Fruit fly (Drosophila melanogaster): Measurements from ENCODE around the gene Tfb4.

The Tfb4 gene

dm6 chr2L:1150554-1150953 is at the start of gene Tfb4, which contains the start of gene Vps29:
Tfb4 (minus strand) TSS chr2L:1150677.
Vps29 (plus strand) TSS chr2L:1150766.
- TF ChIP-seq h (GFP tag; optimal IDR thresholded peaks at IDR 0.05): peak; percentile 77
- peak; percentile 7 for TF ChIP-seq sv (GFP tag; optimal IDR thresholded peaks at IDR 0.05)
- no peak for TF ChIP-seq CG9705 (GFP tag; optimal IDR thresholded peaks at IDR 0.05)
- TF ChIP-seq HLH106 (tag; optimal IDR thresholded peaks at IDR 0.05): peak; percentile 40
- TF ChIP-seq CG32264 (GFP tag; optimal IDR thresholded peaks at IDR 0.05): peak; percentile 1
- TF ChIP-seq br (GFP tag; optimal IDR thresholded peaks at IDR 0.05): peak; percentile 74
- peak in 1 of 2 experiments; percentile 83 for TF ChIP-seq foxo (GFP tag; optimal IDR thresholded peaks at IDR 0.05)
- TF ChIP-seq psq (GFP tag; optimal IDR thresholded peaks at IDR 0.05): peak; percentile 43
- TF ChIP-seq Hr83 (GFP tag; optimal IDR thresholded peaks at IDR 0.05; ENCODE audit: poor library complexity, severe bottlenecking): peak; percentile 97
- no peak for TF ChIP-seq usp (GFP tag; optimal IDR thresholded peaks at IDR 0.05)
- TF ChIP-seq Rel (GFP tag; optimal IDR thresholded peaks at IDR 0.05): no peak
- peak; percentile 59 for TF ChIP-seq Rel (tag; optimal IDR thresholded peaks at IDR 0.05)
- TF ChIP-seq ey (GFP tag; optimal IDR thresholded peaks at IDR 0.05): peak; percentile 67
- peak; percentile 10 for TF ChIP-seq GATAd (GFP tag; optimal IDR thresholded peaks at IDR 0.05)
- TF ChIP-seq OdsH (GFP tag; optimal IDR thresholded peaks at IDR 0.05): peak; percentile 61
- TF ChIP-seq dsf (GFP tag; optimal IDR thresholded peaks at IDR 0.05; ENCODE audit: borderline replicate concordance): no peak
- TF ChIP-seq rgr (GFP tag; optimal IDR thresholded peaks at IDR 0.05): no peak

dm6 chr2L:1199166-1199565 is 48.7 kb upstream of the Tfb4 start, which contains the start of the genes CG5139 and CG43348:
CG5139 (minus strand) TSS chr2L:1199266.
CG43348 (plus strand) TSS chr2L:1199412.
- TF ChIP-seq lola (GFP tag; optimal IDR thresholded peaks at IDR 0.05): no peak
- TF ChIP-seq br (GFP tag; optimal IDR thresholded peaks at IDR 0.05): no peak
- TF ChIP-seq Dif (GFP tag; optimal IDR thresholded peaks at IDR 0.05; ENCODE audit: partially characterized antibody): no peak
- TF ChIP-seq jim (GFP tag; optimal IDR thresholded peaks at IDR 0.05): no peak
- TF ChIP-seq CG32264 (GFP tag; optimal IDR thresholded peaks at IDR 0.05): no peak
- TF ChIP-seq Vsx2 (GFP tag; optimal IDR thresholded peaks at IDR 0.05; ENCODE audit: partially characterized antibody): no peak

dm6 chr2L:1185642-1186497 is 35.4 kb upstream of the Tfb4 start, which contains the start of gene CG5001:
CG5001 (plus strand) TSS chr2L:1185757.
- TF ChIP-seq Hr83 (GFP tag; optimal IDR thresholded peaks at IDR 0.05; ENCODE audit: poor library complexity, severe bottlenecking) (peak; percentile 58), h (GFP tag; optimal IDR thresholded peaks at IDR 0.05) (peak; percentile 80), sv (GFP tag; optimal IDR thresholded peaks at IDR 0.05) (peak; percentile 64), HLH106 (tag; optimal IDR thresholded peaks at IDR 0.05) (peak; percentile 83), rgr (GFP tag; optimal IDR thresholded peaks at IDR 0.05) (peak; percentile 75), psq (GFP tag; optimal IDR thresholded peaks at IDR 0.05) (peak; percentile 79), CG32264 (GFP tag; optimal IDR thresholded peaks at IDR 0.05) (peak; percentile 38), CrebA (GFP tag; optimal IDR thresholded peaks at IDR 0.05; ENCODE audit: borderline replicate concordance) (no peak), woc (GFP tag; optimal IDR thresholded peaks at IDR 0.05) (no peak), Hnf4 (GFP tag; optimal IDR thresholded peaks at IDR 0.05) (no peak), dl (GFP tag; optimal IDR thresholded peaks at IDR 0.05; ENCODE audit: insufficient read depth in 1 of 2, partially characterized antibody in 2 of 2) (peak in 1 of 2 experiments; percentile 94), Sp1 (GFP tag; optimal IDR thresholded peaks at IDR 0.05) (peak; percentile 62), jim (GFP tag; optimal IDR thresholded peaks at IDR 0.05) (no peak), Rel (GFP tag; optimal IDR thresholded peaks at IDR 0.05) (no peak), Rel (tag; optimal IDR thresholded peaks at IDR 0.05) (peak; percentile 78), Dfd (GFP tag; optimal IDR thresholded peaks at IDR 0.05) (no peak), ey (GFP tag; optimal IDR thresholded peaks at IDR 0.05) (peak; percentile 62), foxo (GFP tag; optimal IDR thresholded peaks at IDR 0.05) (peak in 1 of 2 experiments; percentile 79), Dif (GFP tag; optimal IDR thresholded peaks at IDR 0.05; ENCODE audit: partially characterized antibody) (peak; percentile 95), CG9705 (GFP tag; optimal IDR thresholded peaks at IDR 0.05) (peak; percentile 60), fru (GFP tag; optimal IDR thresholded peaks at IDR 0.05) (peak; percentile 14), OdsH (GFP tag; optimal IDR thresholded peaks at IDR 0.05) (peak; percentile 75)

- TF ChIP-seq psq (GFP tag; optimal IDR thresholded peaks at IDR 0.05) (no peak), jim (GFP tag; optimal IDR thresholded peaks at IDR 0.05) (no peak), h (GFP tag; optimal IDR thresholded peaks at IDR 0.05) (no peak), Rel (GFP tag; optimal IDR thresholded peaks at IDR 0.05) (no peak), Rel (tag; optimal IDR thresholded peaks at IDR 0.05) (peak; percentile 81)
Measured at dm6 chr2L:1183799-1184198, 33.3 kb upstream of the Tfb4 start, which contains the start of the genes CG5126 and Tgt. CG5126 (minus strand) TSS chr2L:1184020. Tgt (plus strand) TSS chr2L:1184065.
